Fruit fly (Drosophila melanogaster): ENCODE data around the gene CG32655.
A peak's percentile ranks its signal among the peaks of the same experiment; 100 is the strongest.

CG32655 gene

DNA sequence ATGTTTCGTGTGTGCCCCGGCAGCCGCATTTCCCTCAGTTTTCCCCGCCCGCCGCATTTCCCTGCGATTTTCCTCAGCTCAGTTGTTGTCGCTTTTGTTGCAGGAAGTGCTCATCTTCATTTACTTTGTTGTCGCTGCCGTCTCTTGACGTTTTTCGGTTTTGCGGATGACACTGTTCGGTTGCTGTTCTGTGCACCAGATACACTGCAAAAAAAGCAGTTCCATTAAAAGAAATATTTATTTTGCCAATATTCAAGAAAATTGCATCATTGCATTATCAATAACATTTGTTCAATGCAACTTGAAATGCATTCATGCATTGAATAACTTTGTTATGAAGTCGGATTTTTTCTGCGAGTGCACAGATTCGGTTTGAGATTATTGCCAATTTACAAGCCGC is 18.1 kb downstream of the CG32655 start (continued):
- TF ChIP-seq disco-r (GFP tag; optimal IDR thresholded peaks at IDR 0.05) (no peak), pum (GFP tag; optimal IDR thresholded peaks at IDR 0.05) (peak; percentile 14), lmd (GFP tag; IDR thresholded peaks at IDR 0.05) (peak; percentile 60; the same call in 1 of the 2 replicates), lola (GFP tag; optimal IDR thresholded peaks at IDR 0.05) (peak in 1 of 3 experiments; percentile 62), CG12659 (GFP tag; optimal IDR thresholded peaks at IDR 0.05) (no peak), CG15269 (tag; optimal IDR thresholded peaks at IDR 0.05) (peak; percentile 31), Bdp1 (GFP tag; optimal IDR thresholded peaks at IDR 0.05) (peak; percentile 23), chif (GFP tag; optimal IDR thresholded peaks at IDR 0.05) (peak; percentile 62 to 71), CG6175 (GFP tag; IDR thresholded peaks at IDR 0.05) (no peak), GATAe (GFP tag; conservative IDR thresholded peaks at IDR 0.05) (no peak), salm (tag; optimal IDR thresholded peaks at IDR 0.05) (no peak), dmrt11E (tag; optimal IDR thresholded peaks at IDR 0.05) (peak; percentile 75), CG12299 (tag; optimal IDR thresholded peaks at IDR 0.05) (no peak), Sry-δ (GFP tag; optimal IDR thresholded peaks at IDR 0.05) (peak; percentile 9), gcm (GFP tag; optimal IDR thresholded peaks at IDR 0.05) (no peak), nerfin-1 (tag; optimal IDR thresholded peaks at IDR 0.05) (no peak), gcm2 (GFP tag; optimal IDR thresholded peaks at IDR 0.05) (no peak), stwl (tag; optimal IDR thresholded peaks at IDR 0.05) (no peak), Fer1 (GFP tag; optimal IDR thresholded peaks at IDR 0.05) (no peak), hbn (GFP tag; IDR thresholded peaks at IDR 0.05; ENCODE audit: partially characterized antibody) (no peak), Trl (optimal IDR thresholded peaks at IDR 0.05) (no peak), Trl (GFP tag; optimal IDR thresholded peaks at IDR 0.05) (no peak), Hr39 (optimal IDR thresholded peaks at IDR 0.05) (no peak), B-H2 (GFP tag; optimal IDR thresholded peaks at IDR 0.05) (no peak), CG4854 (GFP tag; optimal IDR thresholded peaks at IDR 0.05) (no peak), CG17612 (GFP tag; IDR thresholded peaks at IDR 0.05) (no peak), Usf (GFP tag; optimal IDR thresholded peaks at IDR 0.05) (no peak), BtbVII (GFP tag; optimal IDR thresholded peaks at IDR 0.05) (no peak), abd-A (tag; optimal IDR thresholded peaks at IDR 0.05) (no peak), ems (GFP tag; optimal IDR thresholded peaks at IDR 0.05) (peak; percentile 29), CG7987 (GFP tag; optimal IDR thresholded peaks at IDR 0.05) (no peak), CG12744 (GFP tag; optimal IDR thresholded peaks at IDR 0.05) (no peak), ash1 (GFP tag; optimal IDR thresholded peaks at IDR 0.05) (no peak), zfh1 (GFP tag; IDR thresholded peaks at IDR 0.05) (peak; percentile 74; the same call in 2 of the 3 replicates), twi (tag; optimal IDR thresholded peaks at IDR 0.05) (no peak), sqz (GFP tag; optimal IDR thresholded peaks at IDR 0.05) (no peak), CG34224 (GFP tag; IDR thresholded peaks at IDR 0.05; ENCODE audit: partially characterized antibody) (no peak), zf30C (GFP tag; optimal IDR thresholded peaks at IDR 0.05) (peak; percentile 59), croc (GFP tag; conservative IDR thresholded peaks at IDR 0.05) (peak; percentile 53; the same call in 2 of the 3 replicates), CG11696 (GFP tag; IDR thresholded peaks at IDR 0.05) (0 out of 2 replicates have a peak, but pooled peaks have one; percentile 32), CG12155 (GFP tag; optimal IDR thresholded peaks at IDR 0.05) (peak; percentile 23), crc (GFP tag; optimal IDR thresholded peaks at IDR 0.05) (no peak), gce (GFP tag; IDR thresholded peaks at IDR 0.05) (no peak), Ptx1 (GFP tag; IDR thresholded peaks at IDR 0.05) (peak; percentile 55), fu2 (GFP tag; optimal IDR thresholded peaks at IDR 0.05) (no peak), ATbp (GFP tag; optimal IDR thresholded peaks at IDR 0.05) (peak; percentile 55), YL-1 (GFP tag; optimal IDR thresholded peaks at IDR 0.05) (no peak), CoRest (tag; optimal IDR thresholded peaks at IDR 0.05) (peak; percentile 44), vnd (GFP tag; IDR thresholded peaks at IDR 0.05; ENCODE audit: partially characterized antibody) (no peak), chm (GFP tag; IDR thresholded peaks at IDR 0.05) (0 out of 2 replicates have a peak, but pooled peaks have one; percentile 36), h (optimal IDR thresholded peaks at IDR 0.05) (no peak), stc (GFP tag; IDR thresholded peaks at IDR 0.05) (no peak)

Measured in whole organism, embryonic.